Worm (Caenorhabditis elegans): ENCODE results near the gene Y5H2B.3.

DNA sequence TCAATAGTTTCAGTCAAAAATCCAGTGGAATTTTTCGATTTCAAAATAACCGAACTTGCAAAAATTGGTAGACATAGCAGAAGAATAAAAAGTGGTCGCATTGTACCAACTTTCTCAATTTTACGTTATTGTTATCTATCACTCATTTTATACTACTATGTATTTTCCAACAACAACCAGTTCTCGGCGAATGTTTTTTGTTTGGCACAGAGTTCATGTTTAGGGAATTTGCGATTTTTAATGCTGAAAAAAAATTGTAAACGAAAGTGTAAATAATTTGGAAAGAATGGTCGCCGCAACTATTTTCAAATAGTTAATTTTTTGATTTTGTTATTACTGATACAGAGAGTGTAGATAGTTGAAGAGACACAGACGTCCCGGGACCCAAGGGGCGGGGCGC, 38.7 kb upstream of the Y5H2B.3 start, which contains the start of gene C45H4.21:
- TF ChIP-seq php-3 (GFP tag; IDR thresholded peaks at IDR 0.05) (no peak), ztf-7 (tag; optimal IDR thresholded peaks at IDR 0.05) (no peak), nhr-237 (tag; optimal IDR thresholded peaks at IDR 0.05) (no peak), zag-1 (tag; optimal IDR thresholded peaks at IDR 0.05) (no peak), ama-1 (optimal IDR thresholded peaks at IDR 0.05) (no peak), nhr-76 (tag; optimal IDR thresholded peaks at IDR 0.05) (no peak), lsy-2 (tag; optimal IDR thresholded peaks at IDR 0.05) (no peak)
